Worm (Caenorhabditis elegans) whole organism, L1 larva: Measurements from ENCODE around the gene pygl-1.
"Not testable (repeated sequence)": the region's sequence is repeated elsewhere in the genome, so short reads cannot be mapped to it uniquely, and the experiment has no call there.

ENCODE experiments used
- C34B4.2 ChIP-seq: sonication (generic microtip); optimal IDR thresholded peaks from 2 replicates; lab custom pipeline; 2017; ENCODE audit warnings: mild to moderate bottlenecking, missing genetic modification characterization, missing compliant biosample characterization
- F16B12.6 ChIP-seq: fragments of 150-350 bp; optimal IDR thresholded peaks from 2 replicates; lab custom pipeline; 2014; ENCODE audit warnings: missing biosample characterization, missing genetic modification characterization
- Y116A8C.19 ChIP-seq: sonication (generic microtip); optimal IDR thresholded peaks from 2 replicates; lab custom pipeline; 2016; ENCODE audit warnings: missing compliant biosample characterization, missing genetic modification characterization, borderline replicate concordance
- alr-1 ChIP-seq: fragments of 200-800 bp; sonication (Bioruptor generic); optimal IDR thresholded peaks from 2 replicates; lab custom pipeline; 2018; ENCODE audit warnings: borderline replicate concordance, mild to moderate bottlenecking, missing genetic modification characterization, missing compliant biosample characterization
- ceh-63 ChIP-seq: fragments of 200-800 bp; sonication (Bioruptor generic); optimal IDR thresholded peaks from 2 replicates; lab custom pipeline; 2018; ENCODE audit warnings: mild to moderate bottlenecking, missing genetic modification characterization, missing compliant biosample characterization
- ceh-8 ChIP-seq: fragments of 200-800 bp; sonication (Bioruptor generic); optimal IDR thresholded peaks from 2 replicates; lab custom pipeline; 2018; ENCODE audit warnings: mild to moderate bottlenecking, missing genetic modification characterization, moderate library complexity, missing compliant biosample characterization
- ceh-82 ChIP-seq, 3 experiments: fragments of 150-350 bp in 1 of 3; sonication (generic microtip) in 2 of 3; optimal IDR thresholded peaks; 2 replicates each; lab custom pipeline; 2014 to 2017; ENCODE audit warnings: missing biosample characterization in 3 of 3, missing genetic modification characterization in 3 of 3
- ceh-90 ChIP-seq: sonication (generic microtip); optimal IDR thresholded peaks from 2 replicates; lab custom pipeline; 2016; ENCODE audit warnings: missing genetic modification characterization, missing compliant biosample characterization
- dpl-1 ChIP-seq, 3 experiments: fragments of 150-350 bp in 2 of 3; sonication (generic microtip) in 1 of 3; optimal IDR thresholded peaks; 2 replicates each; lab custom pipeline; 2014 to 2017; ENCODE audit warnings: missing biosample characterization in 3 of 3, missing genetic modification characterization in 3 of 3, missing genetic modification reagents in 3 of 3
- efl-1 ChIP-seq, 4 experiments: fragments of 150-350 bp; optimal IDR thresholded peaks in 3 of 4; peaks in 1 of 4; 1 replicate in 1 of 4; 2 replicates in 3 of 4; lab custom pipeline; 2014; ENCODE audit warnings: missing biosample characterization in 2 of 4, missing genetic modification characterization in 2 of 4, missing genetic modification reagents in 2 of 4
- egl-13 ChIP-seq: sonication (generic microtip); optimal IDR thresholded peaks from 2 replicates; lab custom pipeline; 2016; ENCODE audit warnings: missing genotype, missing genetic modification reagents, missing genetic modification characterization, missing compliant biosample characterization
- egl-27 ChIP-seq, 2 experiments: fragments of 150-350 bp in 1 of 2; sonication (generic microtip); optimal IDR thresholded peaks; 3 replicates each; lab custom pipeline; 2017 to 2018; ENCODE audit warnings: missing biosample characterization in 2 of 2, missing genetic modification characterization in 2 of 2, missing genetic modification reagents in 2 of 2
- elt-3 ChIP-seq, 6 experiments: fragments of 150-350 bp in 1 of 6; sonication (generic microtip); optimal IDR thresholded peaks; 2 replicates each; lab custom pipeline; 2017 to 2018; ENCODE audit warnings: missing biosample characterization in 6 of 6, missing genetic modification characterization in 6 of 6, inconsistent platforms in 1 of 6
- fkh-10 ChIP-seq: sonication (generic microtip); optimal IDR thresholded peaks from 2 replicates; lab custom pipeline; 2017; ENCODE audit warnings: missing biosample characterization, missing genetic modification reagents, missing genetic modification characterization
- fkh-4 ChIP-seq: sonication (generic microtip); optimal IDR thresholded peaks from 2 replicates; lab custom pipeline; 2016; ENCODE audit warnings: missing compliant biosample characterization, missing genetic modification characterization, borderline replicate concordance
- fos-1 ChIP-seq: fragments of 150-350 bp; optimal IDR thresholded peaks from 2 replicates; lab custom pipeline; 2014; ENCODE audit warnings: missing biosample characterization, missing genetic modification characterization
- hlh-4 ChIP-seq: sonication (generic microtip); optimal IDR thresholded peaks from 2 replicates; lab custom pipeline; 2016; ENCODE audit warnings: mild to moderate bottlenecking, missing genetic modification characterization, missing compliant biosample characterization
- irx-1 ChIP-seq: sonication (generic microtip); optimal IDR thresholded peaks from 2 replicates; lab custom pipeline; 2016; ENCODE audit warnings: missing genetic modification characterization, missing compliant biosample characterization
- jun-1 ChIP-seq: fragments of 150-350 bp; optimal IDR thresholded peaks from 2 replicates; lab custom pipeline; 2014; ENCODE audit warnings: missing biosample characterization, missing genetic modification reagents, missing genetic modification characterization
- lin-14 ChIP-seq: fragments of 200-800 bp; sonication (Bioruptor generic); optimal IDR thresholded peaks from 2 replicates; lab custom pipeline; 2018; ENCODE audit warnings: mild to moderate bottlenecking, missing genetic modification characterization, moderate library complexity, missing compliant biosample characterization
- lsy-2 ChIP-seq, 2 experiments: fragments of 150-350 bp; optimal IDR thresholded peaks; 2 replicates each; lab custom pipeline; 2014; ENCODE audit warnings: missing biosample characterization in 2 of 2, missing genetic modification characterization in 2 of 2
- mef-2 ChIP-seq: fragments of 150-350 bp; optimal IDR thresholded peaks from 2 replicates; lab custom pipeline; 2014; ENCODE audit warnings: missing biosample characterization, missing genetic modification characterization
- mep-1 ChIP-seq: fragments of 150-350 bp; optimal IDR thresholded peaks from 2 replicates; lab custom pipeline; 2014; ENCODE audit warnings: missing biosample characterization, missing genetic modification characterization
- nhr-11 ChIP-seq: fragments of 150-350 bp; optimal IDR thresholded peaks from 2 replicates; lab custom pipeline; 2014; ENCODE audit warnings: missing biosample characterization, missing genetic modification characterization
- nhr-237 ChIP-seq: fragments of 150-350 bp; optimal IDR thresholded peaks from 2 replicates; lab custom pipeline; 2014; ENCODE audit warnings: missing biosample characterization, missing genetic modification characterization
- nhr-71 ChIP-seq: sonication (generic microtip); optimal IDR thresholded peaks from 2 replicates; lab custom pipeline; 2016; ENCODE audit warnings: mild to moderate bottlenecking, missing genetic modification characterization, moderate library complexity, missing compliant biosample characterization
- nhr-84 ChIP-seq: sonication (generic microtip); optimal IDR thresholded peaks from 2 replicates; lab custom pipeline; 2017; ENCODE audit warnings: missing biosample characterization, missing genetic modification characterization
- pag-3 ChIP-seq: sonication (generic microtip); optimal IDR thresholded peaks from 2 replicates; lab custom pipeline; 2017; ENCODE audit warnings: missing genetic modification characterization, mild to moderate bottlenecking, missing compliant biosample characterization, antibody characterized with exemption, borderline replicate concordance; ENCODE audit not compliant: insufficient read depth
- pqm-1 ChIP-seq: sonication (generic microtip); optimal IDR thresholded peaks from 3 replicates; lab custom pipeline; 2017; ENCODE audit warnings: missing biosample characterization, missing genetic modification characterization
- skn-1 ChIP-seq: fragments of 150-350 bp; optimal IDR thresholded peaks from 2 replicates; lab custom pipeline; 2014; ENCODE audit warnings: missing biosample characterization, missing genetic modification characterization
- snu-23 ChIP-seq: sonication (generic microtip); optimal IDR thresholded peaks from 2 replicates; lab custom pipeline; 2016; ENCODE audit warnings: missing genetic modification characterization, missing compliant biosample characterization
- unc-30 ChIP-seq: sonication (generic microtip); optimal IDR thresholded peaks from 2 replicates; lab custom pipeline; 2017; ENCODE audit warnings: missing biosample characterization, missing genetic modification characterization
- unc-62 ChIP-seq: fragments of 150-350 bp; optimal IDR thresholded peaks from 2 replicates; lab custom pipeline; 2014; ENCODE audit warnings: missing biosample characterization, missing genetic modification reagents, missing genetic modification characterization
- vab-15 ChIP-seq: sonication (generic microtip); optimal IDR thresholded peaks from 2 replicates; lab custom pipeline; 2017; ENCODE audit warnings: missing genotype, mild to moderate bottlenecking, missing genetic modification characterization, missing compliant biosample characterization
- zag-1 ChIP-seq: fragments of 150-350 bp; optimal IDR thresholded peaks from 2 replicates; lab custom pipeline; 2014; ENCODE audit warnings: missing biosample characterization, missing genetic modification characterization

pygl-1 gene

ce11 chrV:3588223-3588622 lies 9.4 kb downstream of the pygl-1 start:
- TF ChIP-seq hlh-4 (tag; lab: Kevin White, UChicago) (no peak), efl-1 (optimal IDR thresholded peaks at IDR 0.05; lab: Kevin White, UChicago) (no peak), efl-1 (GFP tag; optimal IDR thresholded peaks at IDR 0.05 in 1 of 2; lab: Kevin White, UChicago) (peak in 1 of 2 experiments; percentile 16), zag-1 (tag; lab: Kevin White, UChicago) (no peak), fkh-10 (GFP tag; lab: Kevin White, UChicago) (no peak), egl-27 (tag; optimal IDR thresholded peaks at IDR 0.05; lab: Kevin White, UChicago) (no peak), lin-14 (GFP tag; lab: Kevin White, UChicago) (no peak)

- TF ChIP-seq fkh-4 (tag; lab: Kevin White, UChicago) (no peak), nhr-84 (tag; lab: Kevin White, UChicago) (no peak), nhr-237 (tag; lab: Kevin White, UChicago) (no peak), unc-30 (tag; lab: Kevin White, UChicago) (no peak)
These were observed 13.3 kb downstream of the pygl-1 start, which contains the start of gene T22F3.12 for ce11 chrV:3592099-3592498. T22F3.12 (minus strand) TSS chrV:3592199.

ce11 chrV:3594936-3595335 lies 16.1 kb downstream of the pygl-1 start, which contains the start of gene srh-213:
srh-213 (minus strand) TSS chrV:3595036.
- TF ChIP-seq unc-30 (tag; lab: Kevin White, UChicago), result no peak
- no peak for TF ChIP-seq vab-15
- TF ChIP-seq, all 84 proteins: peak for 0

ce11 chrV:3597052-3597451 lies 18.2 kb downstream of the pygl-1 start, which contains the start of gene srh-212:
srh-212 (minus strand) TSS chrV:3597152.
- not testable (repeated sequence) for TF ChIP-seq pqm-1, alr-1, irx-1 (tag; lab: Kevin White, UChicago)

- no peak for TF ChIP-seq dpl-1 (GFP tag; optimal IDR thresholded peaks at IDR 0.05; lab: Kevin White, UChicago)
- no peak for TF ChIP-seq Y116A8C.19
- TF ChIP-seq vab-15, result no peak
- no peak for TF ChIP-seq ceh-90 (tag; lab: Kevin White, UChicago)
- no peak for TF ChIP-seq egl-13 (tag; lab: Kevin White, UChicago)
- no peak for TF ChIP-seq alr-1 (tag; lab: Kevin White, UChicago)
- no peak for TF ChIP-seq lsy-2 (tag; optimal IDR thresholded peaks at IDR 0.05; lab: Kevin White, UChicago)
- no peak for TF ChIP-seq pag-3 (tag; lab: Kevin White, UChicago)
- no peak for TF ChIP-seq nhr-71
These were observed 21.7 kb downstream of the pygl-1 start, which contains the start of gene T22F3.7 for ce11 chrV:3600570-3600969. T22F3.7 (minus strand) TSS chrV:3600670.

- TF ChIP-seq F16B12.6 (tag; lab: Kevin White, UChicago) (no peak), ceh-63 (no peak), C34B4.2 (no peak), unc-62 (GFP tag; lab: Kevin White, UChicago) (no peak), skn-1 (no peak), hlh-4 (tag; lab: Kevin White, UChicago) (no peak), ceh-8 (GFP tag; lab: Kevin White, UChicago) (no peak), mep-1 (no peak), snu-23 (no peak), egl-27 (tag; optimal IDR thresholded peaks at IDR 0.05; lab: Kevin White, UChicago) (no peak), nhr-237 (tag; lab: Kevin White, UChicago) (no peak), ceh-82 (tag; optimal IDR thresholded peaks at IDR 0.05; lab: Kevin White, UChicago) (no peak), nhr-11 (tag; lab: Kevin White, UChicago) (no peak), mef-2 (tag; lab: Kevin White, UChicago) (no peak), jun-1 (no peak), fos-1 (no peak), elt-3 (tag; optimal IDR thresholded peaks at IDR 0.05; lab: Kevin White, UChicago) (no peak)
These were observed 26.5 kb downstream of the pygl-1 start, which contains the start of gene T22F3.8 for ce11 chrV:3605325-3605724. T22F3.8 (minus strand) TSS chrV:3605425.
